Fruit fly (Drosophila melanogaster): ENCODE measurements around the gene CG11619.

dm6 chr3L:18989611-18990010, 1.5 kb upstream of the CG11619 start, which contains the start of gene CG34256:
- TF ChIP-seq ham (GFP tag; IDR thresholded peaks at IDR 0.05), result no peak
- TF ChIP-seq CG3838 (GFP tag; optimal IDR thresholded peaks at IDR 0.05), result no peak
- TF ChIP-seq CG4360 (GFP tag; IDR thresholded peaks at IDR 0.05), result no peak
- TF ChIP-seq CG31365 (tag; optimal IDR thresholded peaks at IDR 0.05), result no peak
- no peak for TF ChIP-seq CG17912 (GFP tag; optimal IDR thresholded peaks at IDR 0.05)
- no peak for TF ChIP-seq Nf-YC (tag; optimal IDR thresholded peaks at IDR 0.05)
- no peak for TF ChIP-seq CG6272 (GFP tag; IDR thresholded peaks at IDR 0.05)
- no peak for TF ChIP-seq hb (GFP tag; IDR thresholded peaks at IDR 0.05; ENCODE audit: partially characterized antibody)
- TF ChIP-seq CTCF (GFP tag; optimal IDR thresholded peaks at IDR 0.05), result no peak
